Fruit fly (Drosophila melanogaster): ENCODE results near the gene GlyRS.

GlyRS gene

dm6 chr3L:15136659-15137572, 42.0 kb downstream of the GlyRS start, which contains the start of gene CG12316 (continued):
- TF ChIP-seq dl (GFP tag; optimal IDR thresholded peaks at IDR 0.05; ENCODE audit: insufficient read depth in 1 of 2, partially characterized antibody in 2 of 2) (no peak), lola (GFP tag; optimal IDR thresholded peaks at IDR 0.05) (no peak), h (GFP tag; optimal IDR thresholded peaks at IDR 0.05) (peak; percentile 97), Jra (GFP tag; optimal IDR thresholded peaks at IDR 0.05) (no peak), Hr78 (GFP tag; optimal IDR thresholded peaks at IDR 0.05) (no peak), Vsx2 (GFP tag; optimal IDR thresholded peaks at IDR 0.05; ENCODE audit: partially characterized antibody) (no peak), CrebA (GFP tag; optimal IDR thresholded peaks at IDR 0.05; ENCODE audit: borderline replicate concordance) (no peak), Hnf4 (GFP tag; optimal IDR thresholded peaks at IDR 0.05) (peak; percentile 88)

dm6 chr3L:15137790-15138189, 42.8 kb downstream of the GlyRS start:
- TF ChIP-seq psq (GFP tag; optimal IDR thresholded peaks at IDR 0.05) (no peak), woc (GFP tag; optimal IDR thresholded peaks at IDR 0.05) (no peak), Hr83 (GFP tag; optimal IDR thresholded peaks at IDR 0.05; ENCODE audit: poor library complexity, severe bottlenecking) (no peak), tai (GFP tag; optimal IDR thresholded peaks at IDR 0.05) (no peak), jim (GFP tag; optimal IDR thresholded peaks at IDR 0.05) (no peak), CG9705 (GFP tag; optimal IDR thresholded peaks at IDR 0.05) (no peak), rgr (GFP tag; optimal IDR thresholded peaks at IDR 0.05) (no peak), Abd-B (GFP tag; optimal IDR thresholded peaks at IDR 0.05) (no peak), N (GFP tag; optimal IDR thresholded peaks at IDR 0.05) (no peak), Rel (GFP tag; optimal IDR thresholded peaks at IDR 0.05) (no peak), Rel (tag; optimal IDR thresholded peaks at IDR 0.05) (no peak), ey (GFP tag; optimal IDR thresholded peaks at IDR 0.05) (no peak), dmrt93B (GFP tag; optimal IDR thresholded peaks at IDR 0.05) (no peak), Myc (optimal IDR thresholded peaks at IDR 0.05) (no peak), Jra (GFP tag; optimal IDR thresholded peaks at IDR 0.05) (no peak), brk (GFP tag; optimal IDR thresholded peaks at IDR 0.05) (no peak), Dif (GFP tag; optimal IDR thresholded peaks at IDR 0.05; ENCODE audit: partially characterized antibody) (no peak), sv (GFP tag; optimal IDR thresholded peaks at IDR 0.05) (no peak), sage (GFP tag; optimal IDR thresholded peaks at IDR 0.05) (no peak), Dfd (GFP tag; optimal IDR thresholded peaks at IDR 0.05) (no peak)

- TF ChIP-seq Rel (GFP tag; optimal IDR thresholded peaks at IDR 0.05) (no peak), Rel (tag; optimal IDR thresholded peaks at IDR 0.05) (peak; percentile 28), dmrt93B (GFP tag; optimal IDR thresholded peaks at IDR 0.05) (no peak), Hr83 (GFP tag; optimal IDR thresholded peaks at IDR 0.05; ENCODE audit: poor library complexity, severe bottlenecking) (peak; percentile 29)
These were observed 45.5 kb downstream of the GlyRS start for dm6 chr3L:15140268-15140957.

dm6 chr3L:15141118-15142003, 46.4 kb downstream of the GlyRS start:
- TF ChIP-seq Hr78 (GFP tag; optimal IDR thresholded peaks at IDR 0.05) (no peak), lola (GFP tag; optimal IDR thresholded peaks at IDR 0.05) (no peak), Jra (GFP tag; optimal IDR thresholded peaks at IDR 0.05) (peak; percentile 32), Dif (GFP tag; optimal IDR thresholded peaks at IDR 0.05; ENCODE audit: partially characterized antibody) (peak; percentile 37), sage (GFP tag; optimal IDR thresholded peaks at IDR 0.05) (no peak), Rel (GFP tag; optimal IDR thresholded peaks at IDR 0.05) (no peak), Rel (tag; optimal IDR thresholded peaks at IDR 0.05) (peak; percentile 20), Vsx2 (GFP tag; optimal IDR thresholded peaks at IDR 0.05; ENCODE audit: partially characterized antibody) (no peak), h (GFP tag; optimal IDR thresholded peaks at IDR 0.05) (peak; percentile 30), Myc (optimal IDR thresholded peaks at IDR 0.05) (peak; percentile 75), foxo (GFP tag; optimal IDR thresholded peaks at IDR 0.05) (peak in 1 of 2 experiments; percentile 28), CrebA (GFP tag; optimal IDR thresholded peaks at IDR 0.05; ENCODE audit: borderline replicate concordance) (no peak), rgr (GFP tag; optimal IDR thresholded peaks at IDR 0.05) (peak; percentile 43), HLH106 (tag; optimal IDR thresholded peaks at IDR 0.05) (peak; percentile 31), psq (GFP tag; optimal IDR thresholded peaks at IDR 0.05) (no peak), CG9705 (GFP tag; optimal IDR thresholded peaks at IDR 0.05) (no peak), dl (GFP tag; optimal IDR thresholded peaks at IDR 0.05; ENCODE audit: insufficient read depth in 1 of 2, partially characterized antibody in 2 of 2) (peak; percentile 6 to 43), fru (GFP tag; optimal IDR thresholded peaks at IDR 0.05) (peak; percentile 16), Dfd (GFP tag; optimal IDR thresholded peaks at IDR 0.05) (no peak), woc (GFP tag; optimal IDR thresholded peaks at IDR 0.05) (peak; percentile 5), Abd-B (GFP tag; optimal IDR thresholded peaks at IDR 0.05) (no peak), brk (GFP tag; optimal IDR thresholded peaks at IDR 0.05) (no peak), Sp1 (GFP tag; optimal IDR thresholded peaks at IDR 0.05) (peak; percentile 15), GATAd (GFP tag; optimal IDR thresholded peaks at IDR 0.05) (no peak), OdsH (GFP tag; optimal IDR thresholded peaks at IDR 0.05) (no peak), dsf (GFP tag; optimal IDR thresholded peaks at IDR 0.05; ENCODE audit: borderline replicate concordance) (no peak), jim (GFP tag; optimal IDR thresholded peaks at IDR 0.05) (no peak), usp (GFP tag; optimal IDR thresholded peaks at IDR 0.05) (no peak), tai (GFP tag; optimal IDR thresholded peaks at IDR 0.05) (no peak)

Data from whole organism, wandering third instar larva.